Fruit fly (Drosophila melanogaster) whole organism, embryonic: ENCODE results near the gene CG32537.

Experiments
- Antp ChIP-seq: fragments of 200-800 bp; sonication (Bioruptor generic); optimal IDR thresholded peaks from 3 replicates; lab custom pipeline; 2016; ENCODE audit warnings: missing biosample characterization, missing genetic modification characterization
- CG10462 ChIP-seq: fragments of 200-800 bp; sonication (Bioruptor generic); optimal IDR thresholded peaks from 2 replicates; lab custom pipeline; 2016; ENCODE audit warnings: missing biosample characterization, missing genetic modification characterization
- CG11093 ChIP-seq: fragments of 200-800 bp; sonication (Bioruptor generic); IDR thresholded peaks from 3 replicates; pipeline ENCODE4 v1.3.6; 2022; ENCODE audit warnings: missing biosample characterization, missing genetic modification characterization
- CG11560 ChIP-seq: fragments of 200-800 bp; sonication (Bioruptor generic); IDR thresholded peaks from 3 replicates; pipeline ENCODE4 v1.3.6; 2022; ENCODE audit warnings: missing biosample characterization, missing genetic modification characterization
- CG14050 ChIP-seq: fragments of 200-800 bp; sonication (Bioruptor generic); IDR thresholded peaks from 3 replicates; pipeline ENCODE4 v1.3.6; 2022; ENCODE audit warnings: missing biosample characterization, missing genetic modification characterization
- CG14441 ChIP-seq: fragments of 200-800 bp; sonication (Bioruptor generic); IDR thresholded peaks from 2 replicates; pipeline ENCODE4 v1.3.6; 2022; ENCODE audit warnings: missing biosample characterization, missing genetic modification characterization
- CG16863 ChIP-seq: fragments of 200-800 bp; sonication (Bioruptor generic); optimal IDR thresholded peaks from 3 replicates; lab custom pipeline; 2016; ENCODE audit warnings: missing biosample characterization, missing genetic modification characterization
- CG18011 ChIP-seq: fragments of 200-800 bp; sonication (Bioruptor generic); optimal IDR thresholded peaks from 2 replicates; lab custom pipeline; 2017; ENCODE audit warnings: missing biosample characterization, missing genetic modification characterization, mild to moderate bottlenecking, moderate library complexity, missing genotype
- CG31365 ChIP-seq: fragments of 200-800 bp; sonication (Bioruptor generic); optimal IDR thresholded peaks from 2 replicates; lab custom pipeline; 2018; ENCODE audit warnings: missing biosample characterization, mild to moderate bottlenecking, missing genetic modification characterization
- CG32532 ChIP-seq: fragments of 200-800 bp; sonication (Bioruptor generic); IDR thresholded peaks from 2 replicates; pipeline ENCODE4 v1.3.6; 2022; ENCODE audit warnings: missing biosample characterization, missing genetic modification characterization
- CG43689 ChIP-seq: fragments of 200-800 bp; sonication (Bioruptor generic); IDR thresholded peaks from 2 replicates; pipeline ENCODE4 v1.3.6; 2022; ENCODE audit warnings: missing biosample characterization, missing genetic modification characterization
- CG4617 ChIP-seq: fragments of 200-800 bp; sonication (Bioruptor generic); optimal IDR thresholded peaks from 3 replicates; lab custom pipeline; 2016; ENCODE audit warnings: missing biosample characterization, missing genetic modification characterization, borderline replicate concordance
- CG4820 ChIP-seq: fragments of 200-800 bp; sonication (Bioruptor generic); optimal IDR thresholded peaks from 3 replicates; lab custom pipeline; 2016; ENCODE audit warnings: missing biosample characterization, missing genetic modification characterization
- CG6689 ChIP-seq: fragments of 200-800 bp; sonication (Bioruptor generic); IDR thresholded peaks from 2 replicates; pipeline ENCODE4 v1.3.6; 2022; ENCODE audit warnings: missing biosample characterization, missing genetic modification characterization
- CG9215 ChIP-seq: fragments of 200-800 bp; sonication (Bioruptor generic); IDR thresholded peaks from 2 replicates; pipeline ENCODE4 v1.3.6; 2022; ENCODE audit warnings: missing biosample characterization, missing genetic modification characterization
- CG9797 ChIP-seq: fragments of 200-800 bp; sonication (Bioruptor generic); optimal IDR thresholded peaks from 3 replicates; lab custom pipeline; 2018; ENCODE audit warnings: missing biosample characterization, mild to moderate bottlenecking, missing genetic modification characterization
- CHES-1-like ChIP-seq: fragments of 200-800 bp; sonication (Bioruptor generic); optimal IDR thresholded peaks from 2 replicates; lab custom pipeline; 2016; ENCODE audit warnings: missing biosample characterization, missing genetic modification characterization
- Chrac-16 ChIP-seq: fragments of 200-800 bp; sonication (Bioruptor generic); optimal IDR thresholded peaks from 3 replicates; lab custom pipeline; 2016; ENCODE audit warnings: missing biosample characterization, missing genetic modification characterization
- CoRest ChIP-seq: fragments of 200-800 bp; sonication (Bioruptor generic); optimal IDR thresholded peaks from 3 replicates; lab custom pipeline; 2018; ENCODE audit warnings: missing biosample characterization, mild to moderate bottlenecking, missing genetic modification characterization, moderate library complexity
- D19B ChIP-seq: fragments of 200-800 bp; sonication (Bioruptor generic); optimal IDR thresholded peaks from 2 replicates; lab custom pipeline; 2017; ENCODE audit warnings: missing biosample characterization, mild to moderate bottlenecking, missing genetic modification characterization
- Dbx ChIP-seq: fragments of 200-800 bp; sonication (Bioruptor generic); IDR thresholded peaks from 3 replicates; pipeline ENCODE4 v1.3.6; 2022; ENCODE audit warnings: missing biosample characterization, missing genetic modification characterization
- Dref ChIP-seq: fragments of 200-800 bp; sonication (Bioruptor generic); IDR thresholded peaks from 2 replicates; pipeline ENCODE4 v1.3.6; 2022; ENCODE audit warnings: missing biosample characterization, missing genetic modification characterization
- Eip74EF ChIP-seq, 2 experiments: fragments of 200-800 bp in 1 of 2; fragments of >200 bp in 1 of 2; sonication (Bioruptor generic) in 1 of 2; optimal IDR thresholded peaks; 2 replicates each; lab custom pipeline; 2017 to 2019; ENCODE audit warnings: missing biosample characterization in 2 of 2, missing genetic modification characterization in 2 of 2, mild to moderate bottlenecking in 1 of 2, moderate library complexity in 1 of 2
- Fer1 ChIP-seq: fragments of 200-800 bp; sonication (Bioruptor generic); optimal IDR thresholded peaks from 2 replicates; lab custom pipeline; 2017; ENCODE audit warnings: missing biosample characterization, mild to moderate bottlenecking, missing genetic modification characterization
- Hr78 ChIP-seq, 2 experiments: fragments of 200-800 bp in 1 of 2; fragments of >200 bp in 1 of 2; sonication (Bioruptor generic) in 1 of 2; optimal IDR thresholded peaks; 2 replicates each; lab custom pipeline; 2017 to 2019; ENCODE audit warnings: missing biosample characterization in 2 of 2, missing genetic modification characterization in 2 of 2, mild to moderate bottlenecking in 1 of 2, moderate library complexity in 1 of 2
- Max ChIP-seq: fragments of 200-800 bp; sonication (Bioruptor generic); optimal IDR thresholded peaks from 2 replicates; lab custom pipeline; 2016; ENCODE audit warnings: missing biosample characterization, mild to moderate bottlenecking, missing genetic modification characterization
- Nf-YA ChIP-seq: fragments of 200-800 bp; sonication (Bioruptor generic); IDR thresholded peaks from 2 replicates; pipeline ENCODE4 v1.3.6; 2022; ENCODE audit warnings: missing biosample characterization, missing genetic modification characterization
- Trl ChIP-seq, 3 experiments: fragments of >200 bp in 2 of 3; fragments of 200-800 bp in 1 of 3; sonication (Bioruptor generic) in 1 of 3; optimal IDR thresholded peaks; 2 replicates in 1 of 3; 3 replicates in 2 of 3; lab custom pipeline; 2016 to 2017; ENCODE audit warnings: missing biosample characterization in 1 of 3, missing genetic modification characterization in 1 of 3
- YL-1 ChIP-seq: fragments of 200-800 bp; sonication (Bioruptor generic); optimal IDR thresholded peaks from 3 replicates; lab custom pipeline; 2017; ENCODE audit warnings: missing biosample characterization, mild to moderate bottlenecking, missing genetic modification characterization
- abd-A ChIP-seq: fragments of 200-800 bp; sonication (Bioruptor generic); optimal IDR thresholded peaks from 3 replicates; lab custom pipeline; 2019; ENCODE audit warnings: missing biosample characterization, mild to moderate bottlenecking, missing genetic modification characterization, moderate library complexity
- bcd ChIP-seq: fragments of 200-800 bp; sonication (Bioruptor generic); optimal IDR thresholded peaks from 2 replicates; lab custom pipeline; 2017; ENCODE audit warnings: missing biosample characterization, mild to moderate bottlenecking, missing genetic modification characterization
- bowl ChIP-seq: fragments of 200-800 bp; sonication (Bioruptor generic); IDR thresholded peaks from 2 replicates; pipeline ENCODE4 v1.3.6; 2022; ENCODE audit warnings: missing biosample characterization, missing genetic modification characterization
- cad ChIP-seq: fragments of >200 bp; optimal IDR thresholded peaks from 2 replicates; lab custom pipeline; 2017; ENCODE audit warnings: missing biosample characterization, missing genetic modification characterization
- chif ChIP-seq, 2 experiments: fragments of 200-800 bp; sonication (Bioruptor generic); optimal IDR thresholded peaks; 3 replicates each; lab custom pipeline; 2016; ENCODE audit warnings: missing biosample characterization in 2 of 2, missing genetic modification characterization in 2 of 2
- fd102C ChIP-seq: fragments of 200-800 bp; sonication (Bioruptor generic); optimal IDR thresholded peaks from 2 replicates; lab custom pipeline; 2018; ENCODE audit warnings: missing biosample characterization, mild to moderate bottlenecking, missing genetic modification characterization, moderate library complexity
- fru ChIP-seq: fragments of >200 bp; optimal IDR thresholded peaks from 2 replicates; lab custom pipeline; 2017
- gsb-n ChIP-seq: fragments of 200-800 bp; sonication (Bioruptor generic); optimal IDR thresholded peaks from 3 replicates; lab custom pipeline; 2018; ENCODE audit warnings: missing biosample characterization, mild to moderate bottlenecking, missing genetic modification characterization
- gt ChIP-seq: fragments of 200-800 bp; sonication (Bioruptor generic); IDR thresholded peaks from 2 replicates; pipeline ENCODE4 v1.3.6; 2022; ENCODE audit warnings: missing biosample characterization, missing genetic modification characterization
- ham ChIP-seq: fragments of 200-800 bp; sonication (Bioruptor generic); IDR thresholded peaks from 2 replicates; pipeline ENCODE4 v1.3.6; 2022; ENCODE audit warnings: missing biosample characterization, missing genetic modification characterization
- inv ChIP-seq: fragments of 200-800 bp; sonication (Bioruptor generic); IDR thresholded peaks from 2 replicates; pipeline ENCODE4 v1.3.6; 2022; ENCODE audit warnings: missing biosample characterization, missing genetic modification characterization; ENCODE audit not compliant: partially characterized antibody
- kni ChIP-seq: fragments of 200-800 bp; sonication (Bioruptor generic); optimal IDR thresholded peaks from 3 replicates; lab custom pipeline; 2017; ENCODE audit warnings: mild to moderate bottlenecking, missing biosample characterization, missing genetic modification reagents, missing genetic modification characterization
- lbe ChIP-seq: fragments of 200-800 bp; sonication (Bioruptor generic); optimal IDR thresholded peaks from 2 replicates; lab custom pipeline; 2016; ENCODE audit warnings: missing biosample characterization, mild to moderate bottlenecking, missing genetic modification characterization
- pan ChIP-seq, 4 experiments: fragments of >200 bp in 3 of 4; fragments of 200-800 bp in 1 of 4; sonication (Bioruptor generic) in 1 of 4; optimal IDR thresholded peaks in 3 of 4; IDR thresholded peaks in 1 of 4; 2 replicates each; pipeline versions ENCODE4 v1.3.6 to Lab custom; 2017 to 2022; ENCODE audit warnings: missing biosample characterization in 2 of 4, missing genetic modification characterization in 2 of 4, mixed read lengths in 1 of 4
- prd ChIP-seq, 3 experiments: fragments of >200 bp in 2 of 3; fragments of 200-800 bp in 1 of 3; sonication (Bioruptor generic) in 1 of 3; optimal IDR thresholded peaks in 2 of 3; IDR thresholded peaks in 1 of 3; 2 replicates in 2 of 3; 3 replicates in 1 of 3; pipeline versions ENCODE4 v1.3.6 to Lab custom; 2017 to 2022; ENCODE audit warnings: missing biosample characterization in 1 of 3, missing genetic modification characterization in 1 of 3
- slbo ChIP-seq: fragments of 200-800 bp; sonication (Bioruptor generic); IDR thresholded peaks from 2 replicates; pipeline ENCODE4 v1.3.6; 2022; ENCODE audit warnings: missing biosample characterization, missing genetic modification characterization
- tap ChIP-seq: fragments of 200-800 bp; optimal IDR thresholded peaks from 3 replicates; lab custom pipeline; 2019; ENCODE audit warnings: missing biosample characterization, mild to moderate bottlenecking, missing genetic modification characterization, moderate library complexity
- tin ChIP-seq: fragments of 200-800 bp; sonication (Bioruptor generic); optimal IDR thresholded peaks from 3 replicates; lab custom pipeline; 2016; ENCODE audit warnings: missing biosample characterization, missing genetic modification characterization
- toy ChIP-seq: fragments of 200-800 bp; sonication (Bioruptor generic); IDR thresholded peaks from 2 replicates; pipeline ENCODE4 v1.3.6; 2022; ENCODE audit warnings: missing biosample characterization, missing genetic modification characterization
- unpg ChIP-seq: fragments of 200-800 bp; sonication (Bioruptor generic); optimal IDR thresholded peaks from 3 replicates; lab custom pipeline; 2018; ENCODE audit warnings: missing biosample characterization, mild to moderate bottlenecking, missing genetic modification characterization, moderate library complexity
- vvl ChIP-seq: fragments of 200-800 bp; sonication (Bioruptor generic); IDR thresholded peaks from 2 replicates; pipeline ENCODE4 v1.3.6; 2022; ENCODE audit warnings: missing biosample characterization, missing genetic modification characterization

Gene CG32537

dm6 chrX:19323835-19324133 lies 47.4 kb upstream of the CG32537 start (continued):
- TF ChIP-seq Max (GFP tag; lab: Kevin White, UChicago) (peak; percentile 51), Nf-YA (GFP tag; lab: Robert Waterston, UW) (peak; percentile 58; the same call in 1 of the 2 replicates), YL-1 (no peak), kni (GFP tag; lab: Kevin White, UChicago) (no peak), Hr78 (GFP tag; optimal IDR thresholded peaks at IDR 0.05; lab: Kevin White, UChicago) (peak in 1 of 2 experiments; percentile 98), bcd (GFP tag; lab: Kevin White, UChicago) (peak; percentile 78), prd (optimal IDR thresholded peaks at IDR 0.05; lab: Kevin White, UChicago) (no peak), prd (GFP tag; IDR thresholded peaks at IDR 0.05; lab: Robert Waterston, UW) (peak; percentile 88), CG11560 (peak; percentile 61; the same call in 1 of the 3 replicates), cad (GFP tag; lab: Kevin White, UChicago) (no peak), lbe (GFP tag; lab: Kevin White, UChicago) (peak; percentile 55), CG6689 (peak; percentile 78), D19B (GFP tag; lab: Kevin White, UChicago) (peak; percentile 71), CG14441 (GFP tag; lab: Robert Waterston, UW) (peak; percentile 78), unpg (GFP tag; lab: Kevin White, UChicago) (peak; percentile 85), fd102C (GFP tag; lab: Kevin White, UChicago) (no peak), tap (tag; lab: Kevin White, UChicago) (peak; percentile 62), CoRest (tag; lab: Kevin White, UChicago) (peak; percentile 79), tin (peak; percentile 79), Trl (optimal IDR thresholded peaks at IDR 0.05; lab: Kevin White, UChicago) (peak in 1 of 2 experiments; percentile 1), Trl (GFP tag; optimal IDR thresholded peaks at IDR 0.05; lab: Kevin White, UChicago) (peak; percentile 73), abd-A (tag; lab: Kevin White, UChicago) (no peak), toy (GFP tag; lab: Robert Waterston, UW) (peak; percentile 61; the same call in 1 of the 2 replicates), slbo (peak; percentile 95), CG16863 (peak; percentile 63), Chrac-16 (peak; percentile 79), CG9215 (GFP tag; lab: Robert Waterston, UW) (peak; percentile 81), Fer1 (GFP tag; lab: Kevin White, UChicago) (peak; percentile 91), CG31365 (tag; lab: Kevin White, UChicago) (peak; percentile 35), CG11093 (GFP tag; lab: Robert Waterston, UW) (peak; percentile 66; the same call in 2 of the 3 replicates), bowl (GFP tag; lab: Robert Waterston, UW) (0 out of 2 replicates have a peak, but pooled peaks have one; percentile 20), CG18011 (peak; percentile 50), CG4617 (peak; percentile 18), vvl (GFP tag; lab: Robert Waterston, UW) (peak; percentile 86), Dbx (GFP tag; lab: Robert Waterston, UW) (peak; percentile 93), gt (GFP tag; lab: Robert Waterston, UW) (no peak), Antp (GFP tag; lab: Kevin White, UChicago) (peak; percentile 69), CG14050 (GFP tag; lab: Robert Waterston, UW) (peak; percentile 54), CG32532 (GFP tag; lab: Robert Waterston, UW) (peak; percentile 93), gsb-n (tag; lab: Kevin White, UChicago) (peak; percentile 60), CG4820 (GFP tag; lab: Kevin White, UChicago) (peak; percentile 69), CG10462 (GFP tag; lab: Kevin White, UChicago) (peak; percentile 35), ham (GFP tag; lab: Robert Waterston, UW) (peak; percentile 67; the same call in 1 of the 2 replicates), pan (optimal IDR thresholded peaks at IDR 0.05; lab: Kevin White, UChicago) (no peak), pan (GFP tag; optimal IDR thresholded peaks at IDR 0.05 in 1 of 2, IDR thresholded peaks at IDR 0.05 in 1 of 2) (peak in 1 of 2 experiments; percentile 80), CG43689 (no peak), Dref (GFP tag; lab: Robert Waterston, UW) (no peak), fru (no peak), inv (GFP tag; lab: Robert Waterston, UW) (no peak), CHES-1-like (GFP tag; lab: Kevin White, UChicago) (peak; percentile 70), chif (GFP tag; optimal IDR thresholded peaks at IDR 0.05; lab: Kevin White, UChicago) (peak; percentile 66 to 73), CG9797 (GFP tag; lab: Kevin White, UChicago) (no peak), Eip74EF (GFP tag; optimal IDR thresholded peaks at IDR 0.05; lab: Kevin White, UChicago) (peak in 1 of 2 experiments; percentile 41)
